Fruit fly (Drosophila melanogaster): ENCODE data around the gene IRSp53.

dm6 chr3L:11093046-11093520 lies 42.8 kb upstream of the IRSp53 start, which contains the start of gene JIL-1:
- TF ChIP-seq Hnf4 (GFP tag; optimal IDR thresholded peaks at IDR 0.05): peak; percentile 83
- peak; percentile 56 for TF ChIP-seq Sp1 (GFP tag; optimal IDR thresholded peaks at IDR 0.05)
- TF ChIP-seq HLH106 (tag; optimal IDR thresholded peaks at IDR 0.05): peak; percentile 68
- peak; percentile 38 for TF ChIP-seq Hr83 (GFP tag; optimal IDR thresholded peaks at IDR 0.05; ENCODE audit: poor library complexity, severe bottlenecking)

Data from whole organism, wandering third instar larva.